Worm (Caenorhabditis elegans): ENCODE data around the gene gmps-1.

Gene gmps-1

ce11 chrII:10852880-10853279, 15.6 kb downstream of the gmps-1 start (continued):
- TF ChIP-seq xnd-1 (tag; optimal IDR thresholded peaks at IDR 0.05) (peak; percentile 83), Y67H2A.10 (GFP tag; conservative IDR thresholded peaks at IDR 0.05) (no peak), Y53G8AR.9 (GFP tag; conservative IDR thresholded peaks at IDR 0.05) (no peak), F55B11.4 (tag; optimal IDR thresholded peaks at IDR 0.05; ENCODE audit: borderline replicate concordance, insufficient read depth) (no peak), madf-10 (tag; optimal IDR thresholded peaks at IDR 0.05) (no peak), sdz-38 (tag; optimal IDR thresholded peaks at IDR 0.05) (no peak), ZK185.1 (tag; optimal IDR thresholded peaks at IDR 0.05; ENCODE audit: poor library complexity, severe bottlenecking) (no peak), chd-7 (tag; optimal IDR thresholded peaks at IDR 0.05) (no peak), F52B5.7 (tag; optimal IDR thresholded peaks at IDR 0.05) (no peak), madf-8 (GFP tag; conservative IDR thresholded peaks at IDR 0.05) (peak; percentile 61), egl-18 (GFP tag; IDR thresholded peaks at IDR 0.05) (no peak), B0019.2 (GFP tag; conservative IDR thresholded peaks at IDR 0.05) (no peak), ztf-6 (GFP tag; IDR thresholded peaks at IDR 0.05) (no peak), snpc-3.4 (tag; optimal IDR thresholded peaks at IDR 0.05) (no peak), F49E8.2 (tag; optimal IDR thresholded peaks at IDR 0.05; ENCODE audit: insufficient read depth) (peak; percentile 36), T07F8.4 (tag; optimal IDR thresholded peaks at IDR 0.05) (no peak), ztf-28 (GFP tag; IDR thresholded peaks at IDR 0.05) (no peak), unc-62 (GFP tag; optimal IDR thresholded peaks at IDR 0.05) (no peak), ceh-91 (GFP tag; IDR thresholded peaks at IDR 0.05) (0 out of 2 replicates have a peak, but pooled peaks have one; percentile 10), F39B2.1 (GFP tag; IDR thresholded peaks at IDR 0.05) (no peak), egl-44 (GFP tag; IDR thresholded peaks at IDR 0.05) (no peak), ztf-18 (tag; optimal IDR thresholded peaks at IDR 0.05) (no peak), hmg-1.2 (GFP tag; IDR thresholded peaks at IDR 0.05) (no peak), rpc-1 (optimal IDR thresholded peaks at IDR 0.05) (no peak), rpc-1 (tag; optimal IDR thresholded peaks at IDR 0.05) (no peak), egrh-3 (GFP tag; IDR thresholded peaks at IDR 0.05) (no peak), ceh-27 (GFP tag; optimal IDR thresholded peaks at IDR 0.05) (no peak), rcor-1 (GFP tag; IDR thresholded peaks at IDR 0.05) (no peak), pha-4 (tag; optimal IDR thresholded peaks at IDR 0.05) (no peak), ceh-40 (GFP tag; IDR thresholded peaks at IDR 0.05) (no peak), F37B4.10 (GFP tag; IDR thresholded peaks at IDR 0.05) (no peak), nhr-179 (tag; optimal IDR thresholded peaks at IDR 0.05) (no peak), D2030.7 (GFP tag; IDR thresholded peaks at IDR 0.05) (peak; percentile 27; the same call in 1 of the 2 replicates), lin-26 (GFP tag; IDR thresholded peaks at IDR 0.05) (no peak), sea-2 (GFP tag; IDR thresholded peaks at IDR 0.05) (no peak), ceh-58 (GFP tag; IDR thresholded peaks at IDR 0.05) (no peak), ekl-4 (GFP tag; IDR thresholded peaks at IDR 0.05) (no peak), cebp-1 (GFP tag; IDR thresholded peaks at IDR 0.05) (no peak), cebp-1 (tag; optimal IDR thresholded peaks at IDR 0.05) (no peak), rec-8 (tag; optimal IDR thresholded peaks at IDR 0.05) (no peak), hsf-1 (GFP tag; IDR thresholded peaks at IDR 0.05) (no peak), mxl-1 (tag; optimal IDR thresholded peaks at IDR 0.05) (no peak), K12H6.12 (tag; optimal IDR thresholded peaks at IDR 0.05) (no peak), attf-3 (GFP tag; conservative IDR thresholded peaks at IDR 0.05) (no peak), zim-3 (tag; optimal IDR thresholded peaks at IDR 0.05) (no peak), mcd-1 (GFP tag; IDR thresholded peaks at IDR 0.05) (no peak), C17E4.6 (GFP tag; IDR thresholded peaks at IDR 0.05) (no peak), lsy-27 (tag; optimal IDR thresholded peaks at IDR 0.05; ENCODE audit: borderline replicate concordance, insufficient read depth) (no peak), ztf-3 (GFP tag; optimal IDR thresholded peaks at IDR 0.05) (no peak), lin-40 (tag; optimal IDR thresholded peaks at IDR 0.05) (no peak)
